Worm (Caenorhabditis elegans) whole organism, midembryonic: ENCODE measurements around the gene W02A2.12.

Experiments used
- T22C8.4 ChIP-seq: fragments of 200-800 bp; sonication (Bioruptor generic); IDR thresholded peaks from 2 replicates; pipeline ENCODE4 v1.3.6; 2022; ENCODE audit warnings: missing genetic modification characterization, missing compliant biosample characterization
- cog-1 ChIP-seq: sonication (generic microtip); optimal IDR thresholded peaks from 2 replicates; lab custom pipeline; 2016; ENCODE audit warnings: missing genetic modification characterization, missing compliant biosample characterization
- flt-1 ChIP-seq: fragments of 200-800 bp; sonication (Bioruptor generic); IDR thresholded peaks from 2 replicates; pipeline ENCODE4 v1.3.6; 2022; ENCODE audit warnings: missing genetic modification characterization, missing compliant biosample characterization
- klf-2 ChIP-seq: fragments of 200-800 bp; sonication (Bioruptor generic); conservative IDR thresholded peaks from 2 replicates; pipeline ENCODE4 v1.3.6; 2022; ENCODE audit warnings: missing genetic modification reagents, missing genetic modification characterization, missing compliant biosample characterization
- med-1 ChIP-seq: sonication (generic microtip); optimal IDR thresholded peaks from 2 replicates; lab custom pipeline; 2017; ENCODE audit warnings: missing genetic modification characterization, mild to moderate bottlenecking, missing compliant biosample characterization, antibody characterized with exemption, missing genetic modification reagents; ENCODE audit not compliant: insufficient read depth
- ref-1 ChIP-seq: fragments of 200-800 bp; sonication (Bioruptor generic); conservative IDR thresholded peaks from 2 replicates; pipeline ENCODE4 v1.3.6; 2022; ENCODE audit warnings: missing genetic modification reagents, missing genetic modification characterization, missing compliant biosample characterization
- tab-1 ChIP-seq: fragments of 200-800 bp; sonication (Bioruptor generic); IDR thresholded peaks from 2 replicates; pipeline ENCODE4 v1.3.6; 2022; ENCODE audit warnings: missing genetic modification characterization, missing compliant biosample characterization
- ztf-23 ChIP-seq: fragments of 200-800 bp; sonication (Bioruptor generic); IDR thresholded peaks from 2 replicates; pipeline ENCODE4 v1.3.6; 2022; ENCODE audit warnings: missing genetic modification reagents, missing genetic modification characterization, missing compliant biosample characterization
- ztf-29 ChIP-seq: fragments of 200-800 bp; sonication (Bioruptor generic); IDR thresholded peaks from 2 replicates; pipeline ENCODE4 v1.3.6; 2022; ENCODE audit warnings: missing genetic modification reagents, missing genetic modification characterization, missing compliant biosample characterization

The W02A2.12 gene

DNA sequence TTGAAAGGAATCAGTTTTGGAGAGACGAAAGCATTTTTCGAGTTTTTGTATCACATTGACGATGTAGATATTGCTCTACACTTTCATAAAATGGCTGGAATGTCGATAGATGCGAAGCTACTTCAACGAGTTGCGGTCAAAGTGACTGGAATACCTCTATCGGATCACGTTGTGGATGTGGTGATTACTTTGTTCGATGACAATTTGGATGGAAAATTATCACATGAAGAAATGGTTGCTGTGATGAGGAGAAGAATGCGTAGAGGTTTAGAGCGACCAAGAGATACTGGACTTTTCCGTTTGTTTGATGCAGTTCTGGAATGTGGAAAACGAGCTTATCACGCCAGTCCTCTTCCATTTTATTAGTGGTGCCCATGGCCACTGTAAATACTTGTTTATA, 49.0 kb downstream of the W02A2.12 start:
- no peak for TF ChIP-seq ztf-23
- no peak for TF ChIP-seq cog-1 (tag; lab: Kevin White, UChicago)
- TF ChIP-seq T22C8.4 (GFP tag; lab: Robert Waterston, UW), result no peak
- TF ChIP-seq ref-1 (GFP tag; lab: Robert Waterston, UW), result no peak
- TF ChIP-seq klf-2, result no peak
- TF ChIP-seq med-1, result no peak
- TF ChIP-seq tab-1, result no peak
- TF ChIP-seq ztf-29 (GFP tag; lab: Robert Waterston, UW), result no peak
- TF ChIP-seq flt-1, result no peak
